Fruit fly (Drosophila melanogaster) whole organism, embryonic: Measurements from ENCODE around the gene dyw.

Experiments used
- BEAF-32 ChIP-seq: fragments of 200-800 bp; sonication (Bioruptor generic); optimal IDR thresholded peaks from 3 replicates; lab custom pipeline; 2017; ENCODE audit warnings: missing biosample characterization, missing genetic modification characterization, mild to moderate bottlenecking, moderate library complexity, missing genetic modification reagents
- Bgb ChIP-seq: fragments of 200-800 bp; sonication (Bioruptor generic); IDR thresholded peaks from 2 replicates; pipeline ENCODE4 v1.3.6; 2022; ENCODE audit warnings: missing biosample characterization, missing genetic modification characterization; ENCODE audit not compliant: partially characterized antibody
- Bteb2 ChIP-seq: fragments of 200-800 bp; sonication (Bioruptor generic); optimal IDR thresholded peaks from 2 replicates; lab custom pipeline; 2016; ENCODE audit warnings: missing biosample characterization, missing genetic modification characterization
- CG10431 ChIP-seq: fragments of 200-800 bp; sonication (Bioruptor generic); optimal IDR thresholded peaks from 3 replicates; lab custom pipeline; 2018; ENCODE audit warnings: missing biosample characterization, mild to moderate bottlenecking, missing genetic modification characterization
- CG10979 ChIP-seq: fragments of 200-800 bp; sonication (Bioruptor generic); optimal IDR thresholded peaks from 2 replicates; lab custom pipeline; 2018; ENCODE audit warnings: missing biosample characterization, mild to moderate bottlenecking, missing genetic modification characterization, moderate library complexity
- CG11560 ChIP-seq: fragments of 200-800 bp; sonication (Bioruptor generic); IDR thresholded peaks from 3 replicates; pipeline ENCODE4 v1.3.6; 2022; ENCODE audit warnings: missing biosample characterization, missing genetic modification characterization
- CG11723 ChIP-seq: fragments of 200-800 bp; sonication (Bioruptor generic); optimal IDR thresholded peaks from 2 replicates; lab custom pipeline; 2017; ENCODE audit warnings: missing biosample characterization, mild to moderate bottlenecking, missing genetic modification characterization
- CG13624 ChIP-seq: fragments of 200-800 bp; sonication (Bioruptor generic); optimal IDR thresholded peaks from 2 replicates; lab custom pipeline; 2016; ENCODE audit warnings: missing biosample characterization, missing genetic modification characterization
- CG14860 ChIP-seq: fragments of 200-800 bp; sonication (Bioruptor generic); IDR thresholded peaks from 3 replicates; pipeline ENCODE4 v1.3.6; 2022; ENCODE audit warnings: missing biosample characterization, missing genetic modification characterization; ENCODE audit not compliant: partially characterized antibody
- CG17802 ChIP-seq: fragments of 200-800 bp; sonication (Bioruptor generic); optimal IDR thresholded peaks from 2 replicates; lab custom pipeline; 2018; ENCODE audit warnings: missing biosample characterization, mild to moderate bottlenecking, missing genetic modification characterization, moderate library complexity
- CG2116 ChIP-seq: fragments of 200-800 bp; sonication (Bioruptor generic); optimal IDR thresholded peaks from 3 replicates; lab custom pipeline; 2018; ENCODE audit warnings: missing biosample characterization, mild to moderate bottlenecking, missing genetic modification characterization
- CG31388 ChIP-seq: fragments of 200-800 bp; sonication (Bioruptor generic); optimal IDR thresholded peaks from 2 replicates; lab custom pipeline; 2016; ENCODE audit warnings: missing biosample characterization, missing genetic modification characterization
- CG4617 ChIP-seq: fragments of 200-800 bp; sonication (Bioruptor generic); optimal IDR thresholded peaks from 3 replicates; lab custom pipeline; 2016; ENCODE audit warnings: missing biosample characterization, missing genetic modification characterization, borderline replicate concordance
- CG4854 ChIP-seq: fragments of 200-800 bp; sonication (Bioruptor generic); optimal IDR thresholded peaks from 2 replicates; lab custom pipeline; 2016; ENCODE audit warnings: missing biosample characterization, missing genetic modification characterization, inconsistent platforms
- CG5245 ChIP-seq: fragments of 200-800 bp; sonication (Bioruptor generic); optimal IDR thresholded peaks from 3 replicates; lab custom pipeline; 2016; ENCODE audit warnings: missing biosample characterization, missing genetic modification characterization
- CG7963 ChIP-seq: fragments of 200-800 bp; sonication (Bioruptor generic); IDR thresholded peaks from 3 replicates; pipeline ENCODE4 v1.3.6; 2022; ENCODE audit warnings: missing biosample characterization, missing genetic modification characterization; ENCODE audit not compliant: partially characterized antibody
- D19A ChIP-seq: fragments of 200-800 bp; optimal IDR thresholded peaks from 3 replicates; lab custom pipeline; 2019; ENCODE audit warnings: missing biosample characterization, mild to moderate bottlenecking, missing genetic modification characterization, moderate library complexity
- Dll ChIP-seq: fragments of 200-800 bp; sonication (Bioruptor generic); IDR thresholded peaks from 4 replicates; pipeline ENCODE4 v1.3.6; 2022; ENCODE audit warnings: missing biosample characterization, missing genetic modification characterization; ENCODE audit not compliant: partially characterized antibody
- Dp ChIP-seq: fragments of 200-800 bp; sonication (Bioruptor generic); optimal IDR thresholded peaks from 2 replicates; lab custom pipeline; 2018; ENCODE audit warnings: missing biosample characterization, mild to moderate bottlenecking, missing genetic modification characterization, moderate library complexity
- Dref ChIP-seq: fragments of 200-800 bp; sonication (Bioruptor generic); IDR thresholded peaks from 2 replicates; pipeline ENCODE4 v1.3.6; 2022; ENCODE audit warnings: missing biosample characterization, missing genetic modification characterization
- Fer2 ChIP-seq: fragments of 200-800 bp; sonication (Bioruptor generic); optimal IDR thresholded peaks from 2 replicates; lab custom pipeline; 2018; ENCODE audit warnings: missing biosample characterization, mild to moderate bottlenecking, missing genetic modification characterization, moderate library complexity
- Hmr ChIP-seq: fragments of 200-800 bp; sonication (Bioruptor generic); optimal IDR thresholded peaks from 3 replicates; lab custom pipeline; 2017; ENCODE audit warnings: mild to moderate bottlenecking, missing biosample characterization, missing genetic modification reagents, missing genetic modification characterization
- MBD-R2 ChIP-seq: fragments of 200-800 bp; sonication (Bioruptor generic); IDR thresholded peaks from 2 replicates; pipeline ENCODE4 v1.3.6; 2022; ENCODE audit warnings: missing biosample characterization, missing genetic modification characterization
- Max ChIP-seq: fragments of 200-800 bp; sonication (Bioruptor generic); optimal IDR thresholded peaks from 2 replicates; lab custom pipeline; 2016; ENCODE audit warnings: missing biosample characterization, mild to moderate bottlenecking, missing genetic modification characterization
- Neu2 ChIP-seq: fragments of 200-800 bp; sonication (Bioruptor generic); optimal IDR thresholded peaks from 3 replicates; lab custom pipeline; 2016; ENCODE audit warnings: missing biosample characterization, missing genetic modification characterization, borderline replicate concordance
- Scr ChIP-seq: fragments of 200-800 bp; sonication (Bioruptor generic); IDR thresholded peaks from 2 replicates; pipeline ENCODE4 v1.3.6; 2022; ENCODE audit warnings: missing biosample characterization, missing genetic modification characterization; ENCODE audit not compliant: partially characterized antibody
- Tbp ChIP-seq: fragments of >200 bp; optimal IDR thresholded peaks from 2 replicates; lab custom pipeline; 2018; ENCODE audit warnings: missing biosample characterization, missing genetic modification characterization
- ab ChIP-seq: fragments of 200-800 bp; sonication (Bioruptor generic); optimal IDR thresholded peaks from 2 replicates; lab custom pipeline; 2016; ENCODE audit warnings: missing biosample characterization, missing genetic modification characterization
- ato ChIP-seq: fragments of 200-800 bp; sonication (Bioruptor generic); IDR thresholded peaks from 2 replicates; pipeline ENCODE4 v1.3.6; 2022; ENCODE audit warnings: missing biosample characterization, missing genetic modification characterization; ENCODE audit not compliant: partially characterized antibody
- bab2 ChIP-seq: fragments of 200-800 bp; sonication (Bioruptor generic); optimal IDR thresholded peaks from 2 replicates; lab custom pipeline; 2016; ENCODE audit warnings: missing biosample characterization, missing genetic modification characterization
- bbx ChIP-seq: fragments of 200-800 bp; sonication (Bioruptor generic); IDR thresholded peaks from 2 replicates; pipeline ENCODE4 v1.3.6; 2022; ENCODE audit warnings: missing biosample characterization, missing genetic modification characterization; ENCODE audit not compliant: partially characterized antibody
- chinmo ChIP-seq: fragments of 200-800 bp; sonication (Bioruptor generic); IDR thresholded peaks from 4 replicates; pipeline ENCODE4 v1.3.6; 2022; ENCODE audit warnings: missing biosample characterization, missing genetic modification characterization; ENCODE audit not compliant: partially characterized antibody
- chm ChIP-seq: fragments of 200-800 bp; sonication (Bioruptor generic); IDR thresholded peaks from 2 replicates; pipeline ENCODE4 v1.3.6; 2022; ENCODE audit warnings: missing biosample characterization, missing genetic modification characterization
- dati ChIP-seq: fragments of 200-800 bp; sonication (Bioruptor generic); IDR thresholded peaks from 2 replicates; pipeline ENCODE4 v1.3.6; 2022; ENCODE audit warnings: missing biosample characterization, missing genetic modification characterization
- ewg ChIP-seq: fragments of 200-800 bp; sonication (Bioruptor generic); optimal IDR thresholded peaks from 3 replicates; lab custom pipeline; 2017; ENCODE audit warnings: mild to moderate bottlenecking, missing biosample characterization, missing genetic modification reagents, missing genetic modification characterization
- nerfin-1 ChIP-seq: fragments of 200-800 bp; sonication (Bioruptor generic); optimal IDR thresholded peaks from 3 replicates; lab custom pipeline; 2019; ENCODE audit warnings: missing biosample characterization, mild to moderate bottlenecking, missing genetic modification characterization, moderate library complexity
- prd ChIP-seq, 3 experiments: fragments of >200 bp in 2 of 3; fragments of 200-800 bp in 1 of 3; sonication (Bioruptor generic) in 1 of 3; optimal IDR thresholded peaks in 2 of 3; IDR thresholded peaks in 1 of 3; 2 replicates in 2 of 3; 3 replicates in 1 of 3; pipeline versions ENCODE4 v1.3.6 to Lab custom; 2017 to 2022; ENCODE audit warnings: missing biosample characterization in 1 of 3, missing genetic modification characterization in 1 of 3
- rib ChIP-seq: fragments of 200-800 bp; sonication (Bioruptor generic); IDR thresholded peaks from 2 replicates; pipeline ENCODE4 v1.3.6; 2022; ENCODE audit warnings: missing biosample characterization, missing genetic modification characterization
- sens ChIP-seq: fragments of 200-800 bp; sonication (Bioruptor generic); peaks from one replicate; lab custom pipeline; 2016; ENCODE audit warnings: missing biosample characterization, missing genetic modification characterization
- sisA ChIP-seq: fragments of 200-800 bp; sonication (Bioruptor generic); IDR thresholded peaks from 2 replicates; pipeline ENCODE4 v1.3.6; 2022; ENCODE audit warnings: missing biosample characterization, missing genetic modification characterization
- sna ChIP-seq: fragments of 200-800 bp; sonication (Bioruptor generic); IDR thresholded peaks from 2 replicates; pipeline ENCODE4 v1.3.6; 2022; ENCODE audit warnings: missing biosample characterization, missing genetic modification characterization; ENCODE audit not compliant: partially characterized antibody
- sr ChIP-seq: fragments of 200-800 bp; sonication (Bioruptor generic); IDR thresholded peaks from 3 replicates; pipeline ENCODE4 v1.3.6; 2022; ENCODE audit warnings: missing biosample characterization, missing genetic modification characterization
- stwl ChIP-seq: fragments of 200-800 bp; sonication (Bioruptor generic); optimal IDR thresholded peaks from 3 replicates; lab custom pipeline; 2018; ENCODE audit warnings: missing biosample characterization, mild to moderate bottlenecking, missing genetic modification characterization, moderate library complexity
- tio ChIP-seq: fragments of 200-800 bp; sonication (Bioruptor generic); optimal IDR thresholded peaks from 2 replicates; lab custom pipeline; 2017; ENCODE audit warnings: missing biosample characterization, missing genetic modification characterization, inconsistent platforms
- ttk ChIP-seq: fragments of 200-800 bp; sonication (Bioruptor generic); IDR thresholded peaks from 2 replicates; pipeline ENCODE4 v2.1.2; 2022; ENCODE audit warnings: missing biosample characterization, missing genetic modification characterization
- unc-4 ChIP-seq: fragments of 200-800 bp; sonication (Bioruptor generic); IDR thresholded peaks from 2 replicates; pipeline ENCODE4 v1.3.6; 2022; ENCODE audit warnings: missing biosample characterization, missing genetic modification characterization; ENCODE audit not compliant: partially characterized antibody
- vnd ChIP-seq: fragments of 200-800 bp; sonication (Bioruptor generic); IDR thresholded peaks from 3 replicates; pipeline ENCODE4 v1.3.6; 2022; ENCODE audit warnings: missing biosample characterization, missing genetic modification characterization; ENCODE audit not compliant: partially characterized antibody

The dyw gene

DNA sequence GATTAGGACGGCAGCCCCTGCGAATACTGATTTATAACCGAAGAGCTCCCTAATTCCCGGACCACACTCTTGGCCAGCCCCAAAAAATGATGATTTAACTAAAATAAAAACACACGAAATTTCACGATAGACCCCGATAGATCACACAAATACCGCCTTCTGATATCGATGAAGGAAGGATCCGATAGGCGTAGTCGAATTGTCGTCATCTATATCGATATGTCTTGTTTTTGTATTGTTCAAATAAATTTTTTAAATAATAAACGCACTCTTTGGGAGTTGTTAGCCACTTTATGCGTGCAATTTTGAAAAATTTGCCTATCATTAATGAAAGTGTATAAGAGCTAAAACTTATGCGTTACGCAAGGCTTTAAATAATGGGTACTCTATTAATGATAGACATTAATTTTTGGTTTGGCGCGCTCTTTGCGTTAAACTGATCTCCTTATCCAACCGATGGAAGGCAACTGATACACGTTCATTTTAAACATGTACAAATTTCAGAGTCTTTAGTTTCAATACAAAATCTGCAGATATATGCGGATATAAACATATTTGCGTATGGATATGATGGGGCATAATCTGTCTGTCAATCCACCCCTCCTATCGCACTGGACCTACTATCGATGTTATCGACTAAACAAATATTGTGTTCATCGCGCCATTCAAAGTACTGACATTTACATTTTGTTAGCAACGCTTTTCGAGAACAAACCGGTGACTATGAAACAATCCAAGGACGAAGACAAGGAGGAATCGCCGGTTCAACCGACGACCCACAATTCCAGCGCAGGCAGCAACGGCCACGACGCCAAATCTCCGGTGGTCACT, 4.6 kb upstream of the dyw start, which contains the start of the genes Spg7 and Lint-O (continued):
- TF ChIP-seq ttk (GFP tag; lab: Robert Waterston, UW), result no peak
- no peak for TF ChIP-seq CG5245
- no peak for TF ChIP-seq nerfin-1 (tag; lab: Kevin White, UChicago)
- peak; percentile 78 for TF ChIP-seq BEAF-32
- no peak for TF ChIP-seq sr
- TF ChIP-seq unc-4 (GFP tag; lab: Robert Waterston, UW), result peak; percentile 65
- peak; percentile 52 for TF ChIP-seq sens (GFP tag; lab: Kevin White, UChicago)
- no peak for TF ChIP-seq Fer2 (tag; lab: Kevin White, UChicago)
- peak; percentile 73 for TF ChIP-seq ato (GFP tag; lab: Robert Waterston, UW)
- no peak for TF ChIP-seq bab2 (GFP tag; lab: Kevin White, UChicago)
- TF ChIP-seq MBD-R2 (GFP tag; lab: Robert Waterston, UW), result peak; percentile 57; the same call in 1 of the 2 replicates
- TF ChIP-seq Tbp, result no peak
- TF ChIP-seq rib, result no peak
- TF ChIP-seq Scr, result peak; percentile 76
- TF ChIP-seq Dp, result peak; percentile 66
- TF ChIP-seq Bteb2 (GFP tag; lab: Kevin White, UChicago), result no peak
- peak; percentile 76 for TF ChIP-seq bbx (GFP tag; lab: Robert Waterston, UW)
- no peak for TF ChIP-seq ewg (GFP tag; lab: Kevin White, UChicago)
- TF ChIP-seq Max (GFP tag; lab: Kevin White, UChicago), result no peak
- peak; percentile 63 for TF ChIP-seq CG2116 (GFP tag; lab: Kevin White, UChicago)
- no peak for TF ChIP-seq D19A (tag; lab: Kevin White, UChicago)
- TF ChIP-seq sisA (GFP tag; lab: Robert Waterston, UW), result no peak
- TF ChIP-seq prd (optimal IDR thresholded peaks at IDR 0.05; lab: Kevin White, UChicago), result no peak
- no peak for TF ChIP-seq prd (GFP tag; IDR thresholded peaks at IDR 0.05; lab: Robert Waterston, UW)
- TF ChIP-seq chinmo (GFP tag; lab: Robert Waterston, UW), result 0 out of 4 replicates have a peak, but pooled peaks have one; percentile 63
- no peak for TF ChIP-seq tio (GFP tag; lab: Kevin White, UChicago)
- TF ChIP-seq vnd (GFP tag; lab: Robert Waterston, UW), result peak; percentile 73
- no peak for TF ChIP-seq ab (GFP tag; lab: Kevin White, UChicago)
- no peak for TF ChIP-seq CG11560
- TF ChIP-seq Dref (GFP tag; lab: Robert Waterston, UW), result peak; percentile 79
- TF ChIP-seq CG14860 (GFP tag; lab: Robert Waterston, UW), result peak; percentile 36; the same call in 2 of the 3 replicates
- TF ChIP-seq dati, result no peak
- TF ChIP-seq CG4617, result no peak
- TF ChIP-seq Bgb (GFP tag; lab: Robert Waterston, UW), result peak; percentile 75
- TF ChIP-seq Hmr (GFP tag; lab: Kevin White, UChicago), result no peak
- peak; percentile 74 for TF ChIP-seq CG7963 (GFP tag; lab: Robert Waterston, UW)
- no peak for TF ChIP-seq Neu2
- TF ChIP-seq stwl, result peak; percentile 19
- TF ChIP-seq CG10979, result no peak
- TF ChIP-seq CG17802 (tag; lab: Kevin White, UChicago), result no peak
- no peak for TF ChIP-seq CG31388 (GFP tag; lab: Kevin White, UChicago)
- TF ChIP-seq Dll (GFP tag; lab: Robert Waterston, UW), result peak; percentile 74; the same call in 3 of the 4 replicates
- TF ChIP-seq sna (GFP tag; lab: Robert Waterston, UW), result peak; percentile 54; the same call in 1 of the 2 replicates
- no peak for TF ChIP-seq CG4854
- no peak for TF ChIP-seq CG11723 (GFP tag; lab: Kevin White, UChicago)
- no peak for TF ChIP-seq CG10431
- no peak for TF ChIP-seq chm (GFP tag; lab: Robert Waterston, UW)
- no peak for TF ChIP-seq CG13624 (GFP tag; lab: Kevin White, UChicago)
